Worm (Caenorhabditis elegans) whole organism, L4 larva: ENCODE results near the gene C02F5.2.

Source experiments
- D1046.2 ChIP-seq: fragments of 200-800 bp; sonication (Bioruptor generic); IDR thresholded peaks from 2 replicates; pipeline ENCODE4 v1.3.6; 2022; ENCODE audit warnings: missing genetic modification characterization, missing compliant biosample characterization
- F37D6.2 ChIP-seq: sonication (generic microtip); optimal IDR thresholded peaks from 2 replicates; lab custom pipeline; 2016; ENCODE audit warnings: mild to moderate bottlenecking, missing genetic modification characterization, missing compliant biosample characterization
- T20F7.1 ChIP-seq: fragments of 200-800 bp; sonication (Bioruptor generic); optimal IDR thresholded peaks from 2 replicates; lab custom pipeline; 2018; ENCODE audit warnings: mild to moderate bottlenecking, missing genetic modification characterization, missing compliant biosample characterization
- T26A8.4 ChIP-seq: fragments of 200-800 bp; sonication (Bioruptor generic); IDR thresholded peaks from 2 replicates; pipeline ENCODE4 v1.3.6; 2022; ENCODE audit warnings: missing genetic modification characterization, missing compliant biosample characterization
- Y5F2A.4 ChIP-seq: fragments of 200-800 bp; sonication (Bioruptor generic); optimal IDR thresholded peaks from 2 replicates; lab custom pipeline; 2018; ENCODE audit warnings: mild to moderate bottlenecking, missing genetic modification characterization, missing compliant biosample characterization
- Y75B8A.6 ChIP-seq: fragments of 200-800 bp; sonication (Bioruptor generic); IDR thresholded peaks from 2 replicates; pipeline ENCODE4 v1.3.6; 2022; ENCODE audit warnings: missing genetic modification reagents, missing genetic modification characterization, missing compliant biosample characterization
- ZK546.5 ChIP-seq, 2 experiments: sonication (generic microtip); optimal IDR thresholded peaks; 2 replicates each; lab custom pipeline; 2017; ENCODE audit warnings: missing biosample characterization in 2 of 2, missing genetic modification characterization in 2 of 2
- aha-1 ChIP-seq: fragments of 150-350 bp; peaks from one replicate; lab custom pipeline; 2014; ENCODE audit warnings: missing biosample characterization, missing genetic modification characterization
- aly-2 ChIP-seq: sonication (generic microtip); optimal IDR thresholded peaks from 2 replicates; lab custom pipeline; 2018; ENCODE audit warnings: missing biosample characterization, missing genetic modification characterization
- arid-1 ChIP-seq: fragments of 200-800 bp; sonication (Bioruptor generic); conservative IDR thresholded peaks from 2 replicates; pipeline ENCODE4 v1.3.6; 2022; ENCODE audit warnings: missing genetic modification reagents, missing genetic modification characterization, missing compliant biosample characterization
- ctbp-1 ChIP-seq: fragments of 200-800 bp; sonication (Bioruptor generic); IDR thresholded peaks from 2 replicates; pipeline ENCODE4 v1.3.6; 2022; ENCODE audit warnings: missing genetic modification reagents, missing genetic modification characterization, missing compliant biosample characterization
- daf-12 ChIP-seq: fragments of 150-350 bp; optimal IDR thresholded peaks from 2 replicates; lab custom pipeline; 2014; ENCODE audit warnings: missing biosample characterization, missing genetic modification reagents, missing genetic modification characterization
- daf-8 ChIP-seq: fragments of 200-800 bp; sonication (Bioruptor generic); IDR thresholded peaks from 2 replicates; pipeline ENCODE4 v1.3.6; 2022; ENCODE audit warnings: missing genetic modification characterization, missing compliant biosample characterization
- dmd-6 ChIP-seq: fragments of 200-800 bp; sonication (Bioruptor generic); IDR thresholded peaks from 2 replicates; pipeline ENCODE4 v1.3.6; 2022; ENCODE audit warnings: missing genetic modification reagents, missing genetic modification characterization, missing compliant biosample characterization
- dmd-8 ChIP-seq: fragments of 200-800 bp; sonication (Bioruptor generic); IDR thresholded peaks from 2 replicates; pipeline ENCODE4 v1.3.6; 2022; ENCODE audit warnings: missing genetic modification characterization, missing compliant biosample characterization
- dpl-1 ChIP-seq: fragments of 150-350 bp; optimal IDR thresholded peaks from 2 replicates; lab custom pipeline; 2014; ENCODE audit warnings: missing biosample characterization, missing genetic modification reagents, missing genetic modification characterization
- duxl-1 ChIP-seq: sonication (generic microtip); optimal IDR thresholded peaks from 2 replicates; lab custom pipeline; 2016; ENCODE audit warnings: mild to moderate bottlenecking, missing genetic modification characterization, moderate library complexity, missing compliant biosample characterization; ENCODE audit not compliant: poor library complexity
- gei-8 ChIP-seq: fragments of 200-800 bp; sonication (Bioruptor generic); optimal IDR thresholded peaks from 2 replicates; lab custom pipeline; 2018; ENCODE audit warnings: mild to moderate bottlenecking, missing genetic modification characterization, missing compliant biosample characterization
- hlh-30 ChIP-seq: sonication (generic microtip); optimal IDR thresholded peaks from 2 replicates; lab custom pipeline; 2017; ENCODE audit warnings: antibody characterized with exemption, mild to moderate bottlenecking, missing genetic modification characterization, missing compliant biosample characterization; ENCODE audit not compliant: insufficient read depth
- hmg-1.1 ChIP-seq: fragments of 200-800 bp; sonication (Bioruptor generic); IDR thresholded peaks from 2 replicates; pipeline ENCODE4 v1.3.6; 2022; ENCODE audit warnings: missing genetic modification reagents, missing genetic modification characterization, missing compliant biosample characterization
- jun-1 ChIP-seq: fragments of 150-350 bp; optimal IDR thresholded peaks from 2 replicates; lab custom pipeline; 2014; ENCODE audit warnings: missing biosample characterization, missing genetic modification reagents, missing genetic modification characterization
- lin-13 ChIP-seq: fragments of 150-350 bp; optimal IDR thresholded peaks from 2 replicates; lab custom pipeline; 2014; ENCODE audit warnings: missing biosample characterization, missing genetic modification reagents, missing genetic modification characterization
- lin-29 ChIP-seq: fragments of 200-800 bp; sonication (Bioruptor generic); IDR thresholded peaks from 2 replicates; pipeline ENCODE4 v1.3.6; 2022; ENCODE audit warnings: missing genetic modification reagents, missing genetic modification characterization, missing compliant biosample characterization
- lir-3 ChIP-seq: sonication (generic microtip); optimal IDR thresholded peaks from 2 replicates; lab custom pipeline; 2016; ENCODE audit warnings: mild to moderate bottlenecking, missing genetic modification characterization, missing compliant biosample characterization
- lsy-2 ChIP-seq, 2 experiments: fragments of 150-350 bp in 1 of 2; sonication (generic microtip) in 1 of 2; optimal IDR thresholded peaks; 2 replicates each; lab custom pipeline; 2014 to 2017; ENCODE audit warnings: missing biosample characterization in 2 of 2, missing genetic modification characterization in 2 of 2
- madf-5 ChIP-seq, 2 experiments: fragments of 200-800 bp; sonication (Bioruptor generic); IDR thresholded peaks; 2 replicates each; pipeline ENCODE4 v1.3.6; 2022; ENCODE audit warnings: missing compliant biosample characterization in 2 of 2, missing genetic modification characterization in 2 of 2
- mdl-1 ChIP-seq, 2 experiments: fragments of 150-350 bp in 1 of 2; sonication (generic microtip) in 1 of 2; optimal IDR thresholded peaks; 2 replicates each; lab custom pipeline; 2014 to 2017; ENCODE audit warnings: missing biosample characterization in 2 of 2, missing genetic modification characterization in 2 of 2
- mes-2 ChIP-seq: sonication (generic microtip); optimal IDR thresholded peaks from 2 replicates; lab custom pipeline; 2016; ENCODE audit warnings: missing genotype, mild to moderate bottlenecking, missing genetic modification characterization, missing compliant biosample characterization; ENCODE audit not compliant: poor library complexity, severe bottlenecking
- nhr-111 ChIP-seq: fragments of 200-800 bp; sonication (Bioruptor generic); optimal IDR thresholded peaks from 2 replicates; lab custom pipeline; 2018; ENCODE audit warnings: mild to moderate bottlenecking, missing genetic modification characterization, missing compliant biosample characterization
- nhr-25 ChIP-seq: sonication (generic microtip); optimal IDR thresholded peaks from 2 replicates; lab custom pipeline; 2017; ENCODE audit warnings: missing genetic modification characterization, mild to moderate bottlenecking, missing compliant biosample characterization, antibody characterized with exemption, moderate library complexity, borderline replicate concordance; ENCODE audit not compliant: insufficient read depth
- nhr-28 ChIP-seq: fragments of 150-350 bp; optimal IDR thresholded peaks from 2 replicates; lab custom pipeline; 2014; ENCODE audit warnings: missing biosample characterization, missing genetic modification characterization
- nhr-41 ChIP-seq: fragments of 200-800 bp; sonication (Bioruptor generic); IDR thresholded peaks from 2 replicates; pipeline ENCODE4 v1.3.6; 2022; ENCODE audit warnings: missing genetic modification reagents, missing genetic modification characterization, missing compliant biosample characterization
- nhr-42 ChIP-seq: fragments of 200-800 bp; sonication (Bioruptor generic); IDR thresholded peaks from 2 replicates; pipeline ENCODE4 v1.3.6; 2022; ENCODE audit warnings: missing genetic modification characterization, missing compliant biosample characterization
- nhr-77 ChIP-seq: fragments of 150-350 bp; optimal IDR thresholded peaks from 2 replicates; lab custom pipeline; 2014; ENCODE audit warnings: missing biosample characterization, missing genetic modification characterization
- pqm-1 ChIP-seq: sonication (generic microtip); optimal IDR thresholded peaks from 2 replicates; lab custom pipeline; 2017; ENCODE audit warnings: missing biosample characterization, missing genetic modification characterization
- rbr-2 ChIP-seq: sonication (generic microtip); optimal IDR thresholded peaks from 2 replicates; lab custom pipeline; 2016; ENCODE audit warnings: missing genotype, missing genetic modification characterization, missing compliant biosample characterization
- saeg-2 ChIP-seq: fragments of 200-800 bp; sonication (Bioruptor generic); IDR thresholded peaks from 2 replicates; pipeline ENCODE4 v1.3.6; 2022; ENCODE audit warnings: missing genetic modification reagents, missing genetic modification characterization, missing compliant biosample characterization
- set-16 ChIP-seq: fragments of 200-800 bp; sonication (Bioruptor generic); IDR thresholded peaks from 2 replicates; pipeline ENCODE4 v1.3.6; 2022; ENCODE audit warnings: missing genetic modification reagents, missing genetic modification characterization, missing compliant biosample characterization
- spr-1 ChIP-seq: sonication (generic microtip); optimal IDR thresholded peaks from 2 replicates; lab custom pipeline; 2016; ENCODE audit warnings: mild to moderate bottlenecking, missing genetic modification characterization, missing compliant biosample characterization
- unc-39 ChIP-seq: sonication (generic microtip); optimal IDR thresholded peaks from 2 replicates; lab custom pipeline; 2017; ENCODE audit warnings: missing biosample characterization, missing genetic modification characterization
- unc-62 ChIP-seq, 3 experiments: fragments of 150-350 bp in 1 of 3; sonication (generic microtip); optimal IDR thresholded peaks in 2 of 3; peaks in 1 of 3; 1 replicate in 1 of 3; 2 replicates in 2 of 3; lab custom pipeline; 2014 to 2017; ENCODE audit warnings: missing biosample characterization in 3 of 3, missing genetic modification characterization in 3 of 3, missing genetic modification reagents in 3 of 3, missing genotype in 1 of 3
- vab-7 ChIP-seq: fragments of 200-800 bp; sonication (Bioruptor generic); IDR thresholded peaks from 2 replicates; pipeline ENCODE4 v1.3.6; 2022; ENCODE audit warnings: missing genetic modification reagents, missing genetic modification characterization, missing compliant biosample characterization
- zag-1 ChIP-seq: fragments of 150-350 bp; optimal IDR thresholded peaks from 2 replicates; lab custom pipeline; 2014; ENCODE audit warnings: missing biosample characterization, missing genetic modification characterization
- zfp-3 ChIP-seq: fragments of 200-800 bp; sonication (Bioruptor generic); conservative IDR thresholded peaks from 2 replicates; pipeline ENCODE4 v1.3.6; 2022; ENCODE audit warnings: missing genetic modification reagents, missing genetic modification characterization, missing compliant biosample characterization

Gene C02F5.2

ce11 chrIII:8220081-8220480 lies 29.3 kb upstream of the C02F5.2 start:
- no peak for TF ChIP-seq Y5F2A.4 (GFP tag; lab: Kevin White, UChicago)
- no peak for TF ChIP-seq nhr-42
- no peak for TF ChIP-seq aha-1 (tag; lab: Kevin White, UChicago)
- no peak for TF ChIP-seq ZK546.5 (tag; optimal IDR thresholded peaks at IDR 0.05; lab: Kevin White, UChicago)
- no peak for TF ChIP-seq F37D6.2 (tag; lab: Kevin White, UChicago)
- TF ChIP-seq hlh-30 = no peak
- no peak for TF ChIP-seq lin-13
- no peak for TF ChIP-seq nhr-111
- TF ChIP-seq, all 104 proteins: peak for 0

DNA sequence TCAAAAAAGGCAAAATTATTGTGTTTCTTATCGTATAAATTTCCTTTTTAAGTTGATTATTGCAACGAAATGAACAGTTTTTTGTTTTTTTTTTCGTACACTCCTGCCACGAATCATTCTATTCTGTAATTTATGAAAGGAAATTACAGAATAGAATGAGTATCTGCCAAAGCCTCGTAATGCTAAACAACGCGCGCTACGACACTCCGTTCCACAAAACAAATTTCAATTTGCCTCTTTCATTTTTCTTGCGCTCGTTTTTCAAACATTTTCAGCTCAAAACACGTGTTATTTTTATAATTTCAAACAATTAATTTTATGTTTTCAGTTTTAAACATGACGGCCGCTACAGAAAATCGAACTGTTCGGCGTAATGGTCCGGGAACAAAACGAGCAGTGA lies 24.6 kb upstream of the C02F5.2 start, which contains the start of gene mob-4:
Gene mob-4 (plus strand): TSS at position 329 of the 400 bp plus-strand sequence.
- TF ChIP-seq T20F7.1 (GFP tag; lab: Kevin White, UChicago) (peak; percentile 92), lsy-2 (tag; optimal IDR thresholded peaks at IDR 0.05; lab: Kevin White, UChicago) (peak in 1 of 2 experiments; percentile 9), dpl-1 (GFP tag; lab: Kevin White, UChicago) (peak; percentile 4), arid-1 (no peak), saeg-2 (GFP tag; lab: Robert Waterston, UW) (no peak), madf-5 (GFP tag; IDR thresholded peaks at IDR 0.05; lab: Robert Waterston, UW) (no peak)
- TF ChIP-seq, all 104 proteins: peak for 3

DNA sequence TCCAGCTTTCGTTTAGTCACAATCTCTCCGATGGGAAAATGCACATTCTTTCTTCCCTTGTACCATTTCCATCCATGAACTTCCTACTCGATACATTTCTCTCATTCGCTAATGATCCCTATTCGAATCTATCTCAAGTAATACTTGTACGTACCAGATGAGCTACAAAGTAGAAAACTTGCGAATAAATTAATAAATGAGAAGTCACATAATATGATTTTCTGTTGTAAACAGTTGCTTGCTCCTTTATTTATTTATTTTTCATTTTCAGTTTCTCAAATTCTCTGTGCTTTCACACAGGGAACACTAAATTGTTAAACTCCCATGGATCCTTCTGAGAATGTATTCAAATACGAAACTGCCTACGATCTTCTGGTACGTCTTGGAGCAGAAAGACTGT lies 23.2 kb upstream of the C02F5.2 start, which contains the start of gene rfs-1:
Gene rfs-1 (plus strand): TSS at position 301 of the 400 bp plus-strand sequence.
- no peak for TF ChIP-seq nhr-28 (tag; lab: Kevin White, UChicago)

DNA sequence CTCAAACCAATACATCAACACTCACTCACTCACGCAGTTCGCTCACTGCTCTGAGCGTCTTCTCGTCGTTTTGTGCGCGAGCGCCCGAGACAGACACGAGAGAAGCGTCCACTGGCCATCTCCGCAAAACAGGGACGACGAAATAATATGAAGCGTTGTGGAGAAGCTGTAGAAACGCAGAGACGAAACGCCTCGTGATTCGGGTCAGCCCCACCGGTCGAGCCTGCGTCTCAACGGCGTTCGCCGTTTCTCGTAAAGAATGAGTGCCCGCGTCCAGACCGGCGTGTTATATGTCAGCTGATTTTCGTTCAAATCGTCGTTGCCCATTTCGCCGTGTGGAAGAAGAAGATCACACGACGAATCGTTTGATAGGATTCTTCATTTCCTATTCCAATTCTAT lies 21.9 kb upstream of the C02F5.2 start, which contains the start of gene fbxl-1:
Gene fbxl-1 (plus strand): TSS at position 320 of the 400 bp plus-strand sequence.
- TF ChIP-seq zag-1 (tag; lab: Kevin White, UChicago) (no peak), mes-2 (tag; lab: Kevin White, UChicago) (peak; percentile 61), lir-3 (tag; lab: Kevin White, UChicago) (no peak), lin-29 (no peak), daf-8 (no peak), set-16 (GFP tag; lab: Robert Waterston, UW) (peak; percentile 89), nhr-28 (tag; lab: Kevin White, UChicago) (peak; percentile 81), nhr-77 (peak; percentile 83), T26A8.4 (GFP tag; lab: Robert Waterston, UW) (peak; percentile 60; the same call in 1 of the 2 replicates), T20F7.1 (GFP tag; lab: Kevin White, UChicago) (peak; percentile 86), unc-62 (GFP tag; optimal IDR thresholded peaks at IDR 0.05 in 1 of 2; lab: Kevin White, UChicago) (peak in 1 of 2 experiments; percentile 99), unc-62 (tag; optimal IDR thresholded peaks at IDR 0.05; lab: Kevin White, UChicago) (no peak), dmd-8 (GFP tag; lab: Robert Waterston, UW) (no peak), rbr-2 (tag; lab: Kevin White, UChicago) (peak; percentile 87), lin-13 (peak; percentile 37), nhr-25 (tag; lab: Kevin White, UChicago) (no peak), hmg-1.1 (GFP tag; lab: Robert Waterston, UW) (peak; percentile 93), ctbp-1 (peak; percentile 78), D1046.2 (GFP tag; lab: Robert Waterston, UW) (no peak), vab-7 (GFP tag; lab: Robert Waterston, UW) (peak; percentile 62), zfp-3 (0 out of 2 replicates have a peak, but pooled peaks have one; percentile 11), spr-1 (peak; percentile 36), jun-1 (tag; lab: Kevin White, UChicago) (peak; percentile 23), nhr-41 (GFP tag; lab: Robert Waterston, UW) (no peak), dmd-6 (peak; percentile 86), F37D6.2 (tag; lab: Kevin White, UChicago) (peak; percentile 73), aly-2 (tag; lab: Kevin White, UChicago) (peak; percentile 28), pqm-1 (peak; percentile 15), mdl-1 (tag; optimal IDR thresholded peaks at IDR 0.05; lab: Kevin White, UChicago) (peak; percentile 67 to 97), unc-39 (tag; lab: Kevin White, UChicago) (no peak), duxl-1 (peak; percentile 6), Y75B8A.6 (GFP tag; lab: Robert Waterston, UW) (no peak), daf-12 (tag; lab: Kevin White, UChicago) (no peak), gei-8 (GFP tag; lab: Kevin White, UChicago) (peak; percentile 5)
